Fruit fly (Drosophila melanogaster): ENCODE results near the gene CG43394.

CG43394 gene

dm6 chr2L:8159498-8159897, 13.9 kb downstream of the CG43394 start, which contains the start of the genes PAPLA1 and Rbsn-5 (continued):
- peak; percentile 95 for TF ChIP-seq Antp (GFP tag; optimal IDR thresholded peaks at IDR 0.05)
- peak; percentile 93 for TF ChIP-seq CG33213 (GFP tag; optimal IDR thresholded peaks at IDR 0.05)
- TF ChIP-seq zen2 (GFP tag; IDR thresholded peaks at IDR 0.05; ENCODE audit: partially characterized antibody), result no peak
- TF ChIP-seq CG6791 (GFP tag; IDR thresholded peaks at IDR 0.05; ENCODE audit: partially characterized antibody), result no peak
- TF ChIP-seq p53 (GFP tag; optimal IDR thresholded peaks at IDR 0.05), result peak; percentile 89
- TF ChIP-seq so (GFP tag; IDR thresholded peaks at IDR 0.05), result peak; percentile 88
- peak; percentile 91 for TF ChIP-seq chm (GFP tag; IDR thresholded peaks at IDR 0.05)
- peak; percentile 92 for TF ChIP-seq cato (GFP tag; optimal IDR thresholded peaks at IDR 0.05; ENCODE audit: borderline replicate concordance)
- peak; percentile 90 for TF ChIP-seq CG3847 (GFP tag; IDR thresholded peaks at IDR 0.05)
- TF ChIP-seq ranshi (GFP tag; IDR thresholded peaks at IDR 0.05), result peak; percentile 93
- TF ChIP-seq trh (GFP tag; optimal IDR thresholded peaks at IDR 0.05), result peak; percentile 81
- TF ChIP-seq Hand (GFP tag; optimal IDR thresholded peaks at IDR 0.05), result peak; percentile 82
- peak; percentile 43; the same call in 1 of the 2 replicates for TF ChIP-seq dan (GFP tag; IDR thresholded peaks at IDR 0.05)
- TF ChIP-seq stc (GFP tag; IDR thresholded peaks at IDR 0.05), result peak; percentile 85
- TF ChIP-seq tll (GFP tag; optimal IDR thresholded peaks at IDR 0.05), result no peak
- peak; percentile 99 for TF ChIP-seq Med (GFP tag)
- TF ChIP-seq CG43689 (GFP tag; IDR thresholded peaks at IDR 0.05), result no peak; the same call in none of the 2 replicates
- TF ChIP-seq org-1 (GFP tag; optimal IDR thresholded peaks at IDR 0.05), result peak; percentile 86
- TF ChIP-seq CG1233 (GFP tag; optimal IDR thresholded peaks at IDR 0.05), result peak; percentile 91
- peak; percentile 87 for TF ChIP-seq cas (GFP tag; IDR thresholded peaks at IDR 0.05)
- TF ChIP-seq CTCF (GFP tag; optimal IDR thresholded peaks at IDR 0.05), result peak; percentile 46
- TF ChIP-seq dm (GFP tag; optimal IDR thresholded peaks at IDR 0.05), result peak; percentile 89
- peak; percentile 72 for TF ChIP-seq wor (GFP tag; IDR thresholded peaks at IDR 0.05)
- peak; percentile 80 for TF ChIP-seq Sry-β (GFP tag; optimal IDR thresholded peaks at IDR 0.05)
- peak; percentile 94 for TF ChIP-seq CG32772 (GFP tag; IDR thresholded peaks at IDR 0.05)
- TF ChIP-seq Mad (GFP tag; optimal IDR thresholded peaks at IDR 0.05), result peak; percentile 91
- TF ChIP-seq gce (GFP tag; IDR thresholded peaks at IDR 0.05), result peak; percentile 74; the same call in 2 of the 3 replicates
- TF ChIP-seq chinmo (GFP tag; IDR thresholded peaks at IDR 0.05; ENCODE audit: partially characterized antibody), result no peak
- peak in 1 of 3 experiments; percentile 87 for TF ChIP-seq lola (GFP tag; optimal IDR thresholded peaks at IDR 0.05)
- peak; percentile 50; the same call in 1 of the 3 replicates for TF ChIP-seq z (GFP tag; IDR thresholded peaks at IDR 0.05)
- TF ChIP-seq tin (GFP tag; optimal IDR thresholded peaks at IDR 0.05), result peak; percentile 96
- TF ChIP-seq CG17802 (tag; optimal IDR thresholded peaks at IDR 0.05), result peak; percentile 81
- TF ChIP-seq CG14667 (GFP tag; IDR thresholded peaks at IDR 0.05), result peak; percentile 85
- TF ChIP-seq slp2 (GFP tag; optimal IDR thresholded peaks at IDR 0.05), result peak; percentile 92
- TF ChIP-seq Hr39 (optimal IDR thresholded peaks at IDR 0.05), result no peak
- TF ChIP-seq ERR (GFP tag; optimal IDR thresholded peaks at IDR 0.05), result peak; percentile 90
- TF ChIP-seq peb (GFP tag; IDR thresholded peaks at IDR 0.05), result peak; percentile 87
- TF ChIP-seq Hmr (GFP tag; optimal IDR thresholded peaks at IDR 0.05), result peak; percentile 93
- peak; percentile 97 for TF ChIP-seq Xbp1 (GFP tag; optimal IDR thresholded peaks at IDR 0.05)
- peak; percentile 83 for TF ChIP-seq Hey (tag; optimal IDR thresholded peaks at IDR 0.05)
- TF ChIP-seq HLH3B (GFP tag; IDR thresholded peaks at IDR 0.05), result peak; percentile 90
- TF ChIP-seq rib (GFP tag; IDR thresholded peaks at IDR 0.05), result peak; percentile 82
- peak; percentile 88 for TF ChIP-seq CG4730 (GFP tag; IDR thresholded peaks at IDR 0.05)
- peak; percentile 99 for TF ChIP-seq sens (GFP tag)
- peak; percentile 91 for TF ChIP-seq C15 (GFP tag; IDR thresholded peaks at IDR 0.05)
- TF ChIP-seq Optix (GFP tag; IDR thresholded peaks at IDR 0.05), result peak; percentile 84
- TF ChIP-seq Neu2 (GFP tag; optimal IDR thresholded peaks at IDR 0.05; ENCODE audit: borderline replicate concordance), result peak; percentile 63
- no peak for TF ChIP-seq CG7745 (tag; optimal IDR thresholded peaks at IDR 0.05)
- TF ChIP-seq ash1 (GFP tag; optimal IDR thresholded peaks at IDR 0.05), result peak; percentile 54
- TF ChIP-seq repo (GFP tag; optimal IDR thresholded peaks at IDR 0.05), result peak; percentile 91
- peak; percentile 81 for TF ChIP-seq Oaz (GFP tag; IDR thresholded peaks at IDR 0.05)
- peak; percentile 96 for TF ChIP-seq jumu (GFP tag; optimal IDR thresholded peaks at IDR 0.05)
- peak; percentile 88 for TF ChIP-seq CG10462 (GFP tag; optimal IDR thresholded peaks at IDR 0.05)

Measured in whole organism, embryonic.